Worm (Caenorhabditis elegans) whole organism, L4 larva: ENCODE results near the gene scl-1.

ENCODE experiments used
- D1046.2 ChIP-seq: fragments of 200-800 bp; sonication (Bioruptor generic); IDR thresholded peaks from 2 replicates; pipeline ENCODE4 v1.3.6; 2022; ENCODE audit warnings: missing genetic modification characterization, missing compliant biosample characterization
- F37D6.2 ChIP-seq: sonication (generic microtip); optimal IDR thresholded peaks from 2 replicates; lab custom pipeline; 2016; ENCODE audit warnings: mild to moderate bottlenecking, missing genetic modification characterization, missing compliant biosample characterization
- Y5F2A.4 ChIP-seq: fragments of 200-800 bp; sonication (Bioruptor generic); optimal IDR thresholded peaks from 2 replicates; lab custom pipeline; 2018; ENCODE audit warnings: mild to moderate bottlenecking, missing genetic modification characterization, missing compliant biosample characterization
- Y75B8A.6 ChIP-seq: fragments of 200-800 bp; sonication (Bioruptor generic); IDR thresholded peaks from 2 replicates; pipeline ENCODE4 v1.3.6; 2022; ENCODE audit warnings: missing genetic modification reagents, missing genetic modification characterization, missing compliant biosample characterization
- ZK546.5 ChIP-seq, 2 experiments: sonication (generic microtip); optimal IDR thresholded peaks; 2 replicates each; lab custom pipeline; 2017; ENCODE audit warnings: missing biosample characterization in 2 of 2, missing genetic modification characterization in 2 of 2
- aha-1 ChIP-seq: fragments of 150-350 bp; peaks from one replicate; lab custom pipeline; 2014; ENCODE audit warnings: missing biosample characterization, missing genetic modification characterization
- ama-1 ChIP-seq: fragments of 150-350 bp; optimal IDR thresholded peaks from 2 replicates; lab custom pipeline; 2014; ENCODE audit warnings: inconsistent platforms, mixed read lengths
- ceh-20 ChIP-seq: fragments of 200-800 bp; sonication (Bioruptor generic); IDR thresholded peaks from 2 replicates; pipeline ENCODE4 v1.3.6; 2022; ENCODE audit warnings: missing genetic modification reagents, missing genetic modification characterization, missing compliant biosample characterization
- ces-1 ChIP-seq: fragments of 150-350 bp; sonication (generic microtip); optimal IDR thresholded peaks from 4 replicates; lab custom pipeline; 2014; ENCODE audit warnings: missing biosample characterization, missing genetic modification reagents, missing genetic modification characterization
- cey-2 ChIP-seq: sonication (generic microtip); optimal IDR thresholded peaks from 3 replicates; lab custom pipeline; 2017; ENCODE audit warnings: missing genetic modification characterization, mild to moderate bottlenecking, missing compliant biosample characterization, antibody characterized with exemption, borderline replicate concordance; ENCODE audit not compliant: insufficient read depth
- dmd-6 ChIP-seq: fragments of 200-800 bp; sonication (Bioruptor generic); IDR thresholded peaks from 2 replicates; pipeline ENCODE4 v1.3.6; 2022; ENCODE audit warnings: missing genetic modification reagents, missing genetic modification characterization, missing compliant biosample characterization
- dve-1 ChIP-seq: sonication (generic microtip); optimal IDR thresholded peaks from 2 replicates; lab custom pipeline; 2017; ENCODE audit warnings: antibody characterized with exemption, mild to moderate bottlenecking, missing genetic modification characterization, missing compliant biosample characterization; ENCODE audit not compliant: insufficient read depth
- gei-8 ChIP-seq: fragments of 200-800 bp; sonication (Bioruptor generic); optimal IDR thresholded peaks from 2 replicates; lab custom pipeline; 2018; ENCODE audit warnings: mild to moderate bottlenecking, missing genetic modification characterization, missing compliant biosample characterization
- hlh-11 ChIP-seq: fragments of 200-800 bp; sonication (Bioruptor generic); optimal IDR thresholded peaks from 2 replicates; lab custom pipeline; 2018; ENCODE audit warnings: mild to moderate bottlenecking, missing genetic modification characterization, missing compliant biosample characterization
- hlh-30 ChIP-seq: sonication (generic microtip); optimal IDR thresholded peaks from 2 replicates; lab custom pipeline; 2017; ENCODE audit warnings: antibody characterized with exemption, mild to moderate bottlenecking, missing genetic modification characterization, missing compliant biosample characterization; ENCODE audit not compliant: insufficient read depth
- lim-7 ChIP-seq: fragments of 200-800 bp; sonication (Bioruptor generic); IDR thresholded peaks from 2 replicates; pipeline ENCODE4 v1.3.6; 2022; ENCODE audit warnings: missing genetic modification characterization, missing compliant biosample characterization
- lir-3 ChIP-seq: sonication (generic microtip); optimal IDR thresholded peaks from 2 replicates; lab custom pipeline; 2016; ENCODE audit warnings: mild to moderate bottlenecking, missing genetic modification characterization, missing compliant biosample characterization
- madf-5 ChIP-seq, 2 experiments: fragments of 200-800 bp; sonication (Bioruptor generic); IDR thresholded peaks; 2 replicates each; pipeline ENCODE4 v1.3.6; 2022; ENCODE audit warnings: missing compliant biosample characterization in 2 of 2, missing genetic modification characterization in 2 of 2
- mdl-1 ChIP-seq, 2 experiments: fragments of 150-350 bp in 1 of 2; sonication (generic microtip) in 1 of 2; optimal IDR thresholded peaks; 2 replicates each; lab custom pipeline; 2014 to 2017; ENCODE audit warnings: missing biosample characterization in 2 of 2, missing genetic modification characterization in 2 of 2
- mxl-3 ChIP-seq: fragments of 200-800 bp; sonication (Bioruptor generic); optimal IDR thresholded peaks from 2 replicates; lab custom pipeline; 2018; ENCODE audit warnings: mild to moderate bottlenecking, missing genetic modification characterization, missing compliant biosample characterization
- nhr-111 ChIP-seq: fragments of 200-800 bp; sonication (Bioruptor generic); optimal IDR thresholded peaks from 2 replicates; lab custom pipeline; 2018; ENCODE audit warnings: mild to moderate bottlenecking, missing genetic modification characterization, missing compliant biosample characterization
- nhr-28 ChIP-seq: fragments of 150-350 bp; optimal IDR thresholded peaks from 2 replicates; lab custom pipeline; 2014; ENCODE audit warnings: missing biosample characterization, missing genetic modification characterization
- nhr-41 ChIP-seq: fragments of 200-800 bp; sonication (Bioruptor generic); IDR thresholded peaks from 2 replicates; pipeline ENCODE4 v1.3.6; 2022; ENCODE audit warnings: missing genetic modification reagents, missing genetic modification characterization, missing compliant biosample characterization
- nhr-42 ChIP-seq: fragments of 200-800 bp; sonication (Bioruptor generic); IDR thresholded peaks from 2 replicates; pipeline ENCODE4 v1.3.6; 2022; ENCODE audit warnings: missing genetic modification characterization, missing compliant biosample characterization
- nhr-48 ChIP-seq: sonication (generic microtip); optimal IDR thresholded peaks from 2 replicates; lab custom pipeline; 2016; ENCODE audit warnings: mild to moderate bottlenecking, missing genetic modification characterization, missing compliant biosample characterization
- nhr-6 ChIP-seq: fragments of 150-350 bp; optimal IDR thresholded peaks from 2 replicates; lab custom pipeline; 2014; ENCODE audit warnings: missing biosample characterization, missing genetic modification characterization
- nhr-77 ChIP-seq: fragments of 150-350 bp; optimal IDR thresholded peaks from 2 replicates; lab custom pipeline; 2014; ENCODE audit warnings: missing biosample characterization, missing genetic modification characterization
- pqm-1 ChIP-seq: sonication (generic microtip); optimal IDR thresholded peaks from 2 replicates; lab custom pipeline; 2017; ENCODE audit warnings: missing biosample characterization, missing genetic modification characterization
- saeg-2 ChIP-seq: fragments of 200-800 bp; sonication (Bioruptor generic); IDR thresholded peaks from 2 replicates; pipeline ENCODE4 v1.3.6; 2022; ENCODE audit warnings: missing genetic modification reagents, missing genetic modification characterization, missing compliant biosample characterization
- sdz-12 ChIP-seq: fragments of 200-800 bp; sonication (Bioruptor generic); optimal IDR thresholded peaks from 2 replicates; lab custom pipeline; 2018; ENCODE audit warnings: mild to moderate bottlenecking, missing genetic modification characterization, missing compliant biosample characterization
- snpc-1.2 ChIP-seq: fragments of 200-800 bp; sonication (Bioruptor generic); IDR thresholded peaks from 2 replicates; pipeline ENCODE4 v1.3.6; 2022; ENCODE audit warnings: missing genetic modification reagents, missing genetic modification characterization, missing compliant biosample characterization
- spr-1 ChIP-seq: sonication (generic microtip); optimal IDR thresholded peaks from 2 replicates; lab custom pipeline; 2016; ENCODE audit warnings: mild to moderate bottlenecking, missing genetic modification characterization, missing compliant biosample characterization
- unc-62 ChIP-seq, 3 experiments: fragments of 150-350 bp in 1 of 3; sonication (generic microtip); optimal IDR thresholded peaks in 2 of 3; peaks in 1 of 3; 1 replicate in 1 of 3; 2 replicates in 2 of 3; lab custom pipeline; 2014 to 2017; ENCODE audit warnings: missing biosample characterization in 3 of 3, missing genetic modification characterization in 3 of 3, missing genetic modification reagents in 3 of 3, missing genotype in 1 of 3
- vab-7 ChIP-seq: fragments of 200-800 bp; sonication (Bioruptor generic); IDR thresholded peaks from 2 replicates; pipeline ENCODE4 v1.3.6; 2022; ENCODE audit warnings: missing genetic modification reagents, missing genetic modification characterization, missing compliant biosample characterization
- zip-11 ChIP-seq: fragments of 200-800 bp; sonication (Bioruptor generic); IDR thresholded peaks from 2 replicates; pipeline ENCODE4 v1.3.6; 2022; ENCODE audit warnings: missing genetic modification characterization, missing compliant biosample characterization
- zip-2 ChIP-seq: fragments of 150-350 bp; optimal IDR thresholded peaks from 2 replicates; lab custom pipeline; 2014; ENCODE audit warnings: missing biosample characterization, missing genetic modification characterization
- ztf-11 ChIP-seq: fragments of 150-350 bp; optimal IDR thresholded peaks from 2 replicates; lab custom pipeline; 2014; ENCODE audit warnings: missing biosample characterization, missing genetic modification characterization

Gene scl-1

DNA sequence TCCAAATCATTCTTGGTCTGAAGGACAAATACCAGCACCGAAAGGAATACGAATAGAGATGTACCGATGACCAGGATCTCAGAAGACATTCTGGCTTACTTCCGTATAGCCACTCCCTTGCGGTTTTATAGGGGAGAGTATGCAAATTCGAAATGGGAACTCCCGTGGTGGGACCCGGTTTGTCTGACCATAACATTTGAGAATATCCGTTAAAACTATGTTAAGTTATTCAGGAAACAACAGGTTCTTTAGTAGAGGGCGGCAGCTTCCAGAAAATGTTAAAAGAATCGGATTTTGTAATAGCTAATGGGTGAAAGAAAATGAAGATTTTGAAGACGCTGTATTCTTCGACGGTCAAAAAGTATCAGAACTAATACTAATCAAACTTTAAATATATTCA, 11.1 kb downstream of the scl-1 start, which contains the start of gene col-131:
col-131 (minus strand) TSS at position 101 of the 400 bp plus-strand sequence.
- TF ChIP-seq nhr-41, result no peak
- no peak for TF ChIP-seq dve-1
- no peak for TF ChIP-seq ces-1 (GFP tag; lab: Kevin White, UChicago)
- TF ChIP-seq saeg-2, result no peak
- TF ChIP-seq lir-3, result no peak
- no peak for TF ChIP-seq zip-2
- no peak for TF ChIP-seq snpc-1.2 (GFP tag; lab: Robert Waterston, UW)
- TF ChIP-seq ceh-20 (GFP tag; lab: Robert Waterston, UW), result no peak
- no peak for TF ChIP-seq cey-2 (tag; lab: Kevin White, UChicago)
- TF ChIP-seq ama-1 (lab: Kevin White, UChicago), result no peak
- TF ChIP-seq Y75B8A.6 (GFP tag; lab: Robert Waterston, UW), result no peak
- TF ChIP-seq hlh-30 (tag; lab: Kevin White, UChicago), result no peak
- no peak for TF ChIP-seq sdz-12 (GFP tag; lab: Kevin White, UChicago)
- no peak for TF ChIP-seq D1046.2 (GFP tag; lab: Robert Waterston, UW)
- TF ChIP-seq pqm-1, result no peak
- TF ChIP-seq ZK546.5 (tag; optimal IDR thresholded peaks at IDR 0.05; lab: Kevin White, UChicago), result no peak
- TF ChIP-seq ztf-11 (tag; lab: Kevin White, UChicago), result no peak

- no peak for TF ChIP-seq F37D6.2 (tag; lab: Kevin White, UChicago)
- TF ChIP-seq, all 104 proteins: peak for 0
Measured at ce11 chrIV:13068451-13068850, 12.3 kb downstream of the scl-1 start, which contains the start of gene scl-6. TSS of gene scl-6 (plus strand) at chrIV:13068751.

DNA sequence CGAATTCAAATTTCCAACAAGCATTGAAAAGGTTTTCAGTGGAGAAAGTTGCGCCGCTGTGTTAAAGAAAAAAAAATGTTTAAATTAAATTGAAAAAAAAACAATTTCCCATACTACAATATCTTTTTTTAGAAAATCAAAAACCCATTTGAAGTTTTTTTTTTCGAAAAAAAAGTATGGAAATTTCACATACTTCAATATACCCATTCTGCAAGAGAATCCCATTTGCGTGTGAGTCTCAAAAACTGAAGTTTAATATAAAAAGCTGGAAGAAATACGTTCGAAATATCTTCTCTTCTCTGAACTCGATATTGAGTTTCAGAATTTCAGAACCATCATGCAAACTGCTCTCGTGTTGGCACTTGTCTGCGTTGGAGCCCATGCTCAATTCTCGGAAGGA, 14.0 kb downstream of the scl-1 start, which contains the start of gene scl-7:
scl-7 (plus strand) TSS at position 301 of the 400 bp plus-strand sequence.
- TF ChIP-seq nhr-6 (tag; lab: Kevin White, UChicago) (no peak), spr-1 (no peak), vab-7 (GFP tag; lab: Robert Waterston, UW) (no peak), nhr-48 (tag; lab: Kevin White, UChicago) (no peak), D1046.2 (GFP tag; lab: Robert Waterston, UW) (no peak), nhr-111 (GFP tag; lab: Kevin White, UChicago) (no peak)
- TF ChIP-seq, all 104 proteins: peak for 0

- TF ChIP-seq ceh-20 (GFP tag; lab: Robert Waterston, UW) (no peak), aha-1 (tag; lab: Kevin White, UChicago) (peak; percentile 36)
- TF ChIP-seq, all 104 proteins: peak for 1
Measured at ce11 chrIV:13071445-13071844, 15.3 kb downstream of the scl-1 start, which contains the start of gene scl-8. TSS of gene scl-8 (plus strand) at chrIV:13071745.

ce11 chrIV:13075625-13076252, 19.6 kb downstream of the scl-1 start:
- TF ChIP-seq unc-62 (GFP tag; optimal IDR thresholded peaks at IDR 0.05 in 1 of 2; lab: Kevin White, UChicago) (peak in 1 of 2 experiments; percentile 80), unc-62 (tag; optimal IDR thresholded peaks at IDR 0.05; lab: Kevin White, UChicago) (no peak), nhr-42 (GFP tag; lab: Robert Waterston, UW) (no peak), mdl-1 (tag; optimal IDR thresholded peaks at IDR 0.05; lab: Kevin White, UChicago) (peak in 1 of 2 experiments; percentile 47), zip-11 (GFP tag; lab: Robert Waterston, UW) (no peak), lim-7 (no peak), gei-8 (GFP tag; lab: Kevin White, UChicago) (no peak), dmd-6 (GFP tag; lab: Robert Waterston, UW) (0 out of 2 replicates have a peak, but pooled peaks have one; percentile 9), hlh-11 (tag; lab: Kevin White, UChicago) (peak; percentile 58), mxl-3 (peak; percentile 9), nhr-28 (tag; lab: Kevin White, UChicago) (peak; percentile 100), Y5F2A.4 (no peak), hlh-30 (tag; lab: Kevin White, UChicago) (peak; percentile 25), madf-5 (GFP tag; IDR thresholded peaks at IDR 0.05; lab: Robert Waterston, UW) (no peak), nhr-77 (peak; percentile 62)
